Worm (Caenorhabditis elegans) whole organism, midembryonic: ENCODE results near the gene prp-40.

Experiments
- T22C8.4 ChIP-seq: fragments of 200-800 bp; sonication (Bioruptor generic); IDR thresholded peaks from 2 replicates; pipeline ENCODE4 v1.3.6; 2022; ENCODE audit warnings: missing genetic modification characterization, missing compliant biosample characterization
- med-1 ChIP-seq: sonication (generic microtip); optimal IDR thresholded peaks from 2 replicates; lab custom pipeline; 2017; ENCODE audit warnings: missing genetic modification characterization, mild to moderate bottlenecking, missing compliant biosample characterization, antibody characterized with exemption, missing genetic modification reagents; ENCODE audit not compliant: insufficient read depth
- ref-1 ChIP-seq: fragments of 200-800 bp; sonication (Bioruptor generic); conservative IDR thresholded peaks from 2 replicates; pipeline ENCODE4 v1.3.6; 2022; ENCODE audit warnings: missing genetic modification reagents, missing genetic modification characterization, missing compliant biosample characterization
- tab-1 ChIP-seq: fragments of 200-800 bp; sonication (Bioruptor generic); IDR thresholded peaks from 2 replicates; pipeline ENCODE4 v1.3.6; 2022; ENCODE audit warnings: missing genetic modification characterization, missing compliant biosample characterization

DNA sequence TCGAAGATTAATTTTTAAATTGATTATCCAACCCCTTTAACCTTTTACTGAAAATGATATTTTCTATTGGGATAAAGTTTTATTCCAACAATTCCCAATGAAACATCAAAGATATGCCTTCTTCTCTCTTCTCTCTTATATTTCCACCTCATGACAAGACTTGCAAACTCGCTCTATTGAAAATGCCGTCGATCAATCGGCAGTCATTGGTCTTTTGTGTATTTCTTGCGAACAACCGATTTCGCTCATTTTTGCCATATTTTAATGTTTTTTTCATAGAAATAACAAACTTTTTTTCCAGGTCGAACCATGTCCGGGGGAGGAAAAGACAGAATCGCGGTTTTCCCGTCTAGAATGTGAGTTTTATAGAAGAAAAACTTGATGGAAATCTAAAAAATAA lies 14.1 kb upstream of the prp-40 start, which contains the start of gene vha-14:
- TF ChIP-seq ref-1 (GFP tag; lab: Robert Waterston, UW), result no peak
- no peak for TF ChIP-seq tab-1 (GFP tag; lab: Robert Waterston, UW)
- no peak for TF ChIP-seq med-1 (GFP tag; lab: Kevin White, UChicago)
- no peak for TF ChIP-seq T22C8.4 (GFP tag; lab: Robert Waterston, UW)
